Fruit fly (Drosophila melanogaster) whole organism, prepupa: ENCODE measurements around the gene Jwa.

ENCODE experiments used
- CG11762 ChIP-seq: fragments of 200-800 bp; sonication (Bioruptor generic); optimal IDR thresholded peaks from 3 replicates; lab custom pipeline; 2016; ENCODE audit warnings: missing biosample characterization, missing genetic modification characterization; ENCODE audit not compliant: insufficient read depth
- CG6792 ChIP-seq: fragments of 200-800 bp; sonication (Bioruptor generic); optimal IDR thresholded peaks from 3 replicates; lab custom pipeline; 2016; ENCODE audit warnings: missing biosample characterization, missing genetic modification characterization
- CG9139 ChIP-seq: fragments of 200-800 bp; sonication (Bioruptor generic); optimal IDR thresholded peaks from 3 replicates; lab custom pipeline; 2017; ENCODE audit warnings: missing biosample characterization, mild to moderate bottlenecking, missing genetic modification characterization
- Hr4 ChIP-seq: fragments of 200-800 bp; sonication (Bioruptor generic); optimal IDR thresholded peaks from 3 replicates; lab custom pipeline; 2016; ENCODE audit warnings: missing biosample characterization, missing genetic modification characterization
- Lpt ChIP-seq: fragments of 200-800 bp; sonication (Bioruptor generic); optimal IDR thresholded peaks from 3 replicates; lab custom pipeline; 2016; ENCODE audit warnings: missing biosample characterization, missing genetic modification characterization
- Sox102F ChIP-seq: fragments of 200-800 bp; sonication (Bioruptor generic); optimal IDR thresholded peaks from 2 replicates; lab custom pipeline; 2016; ENCODE audit warnings: missing biosample characterization, mild to moderate bottlenecking, missing genetic modification characterization
- acj6 ChIP-seq: fragments of 200-800 bp; sonication (Bioruptor generic); optimal IDR thresholded peaks from 3 replicates; lab custom pipeline; 2016; ENCODE audit warnings: missing biosample characterization, missing genetic modification characterization

dm6 chr2L:18689376-18689775 is 16.1 kb downstream of the Jwa start, which contains the start of gene CG10336:
- TF ChIP-seq CG6792 (GFP tag; lab: Kevin White, UChicago) (no peak), Lpt (no peak), CG11762 (GFP tag; lab: Kevin White, UChicago) (no peak), Hr4 (no peak), Sox102F (GFP tag; lab: Kevin White, UChicago) (no peak), CG9139 (GFP tag; lab: Kevin White, UChicago) (no peak), acj6 (GFP tag; lab: Kevin White, UChicago) (no peak)
